Worm (Caenorhabditis elegans): Measurements from ENCODE around the gene B0024.13.

DNA sequence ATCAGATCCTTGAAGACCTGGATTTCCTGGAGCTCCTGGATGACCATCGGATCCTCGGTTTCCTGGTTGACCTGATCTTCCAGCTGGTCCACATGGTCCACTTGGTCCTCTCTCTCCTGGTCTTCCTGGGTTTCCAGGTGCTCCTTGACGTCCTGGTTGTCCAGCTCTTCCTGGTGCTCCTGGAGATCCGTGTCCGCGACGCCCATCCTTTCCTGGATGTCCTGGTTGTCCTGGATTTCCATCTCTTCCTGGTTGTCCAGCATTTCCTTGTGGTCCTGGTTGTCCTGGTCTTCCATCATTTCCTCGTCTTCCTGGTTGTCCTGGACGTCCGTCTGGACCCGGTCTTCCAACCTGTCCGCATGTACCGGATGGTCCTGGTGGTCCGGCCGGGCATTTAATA lies 28.7 kb upstream of the B0024.13 start:
- TF ChIP-seq scrt-1 (GFP tag; IDR thresholded peaks at IDR 0.05), result no peak
- no peak for TF ChIP-seq ets-7 (tag; optimal IDR thresholded peaks at IDR 0.05)
- TF ChIP-seq ama-1 (optimal IDR thresholded peaks at IDR 0.05), result no peak
- TF ChIP-seq flt-1 (GFP tag; IDR thresholded peaks at IDR 0.05), result no peak
- no peak for TF ChIP-seq hmg-4 (GFP tag; optimal IDR thresholded peaks at IDR 0.05)
- no peak for TF ChIP-seq hmbx-1 (tag; optimal IDR thresholded peaks at IDR 0.05)
- no peak for TF ChIP-seq B0310.2 (tag; optimal IDR thresholded peaks at IDR 0.05)
- TF ChIP-seq tra-4 (tag; optimal IDR thresholded peaks at IDR 0.05), result no peak
- no peak for TF ChIP-seq tbx-37 (GFP tag; conservative IDR thresholded peaks at IDR 0.05)
- TF ChIP-seq F13C5.2 (tag; optimal IDR thresholded peaks at IDR 0.05), result no peak

All from whole organism, early embryonic.